Worm (Caenorhabditis elegans) whole organism, L2 larva: Measurements from ENCODE around the gene drr-1.
A peak's percentile ranks its signal among the peaks of the same experiment; 100 is the strongest.

Source experiments
- F13H6.1 ChIP-seq: sonication (generic microtip); optimal IDR thresholded peaks from 2 replicates; lab custom pipeline; 2016; ENCODE audit warnings: missing genetic modification characterization, missing compliant biosample characterization
- gmeb-1 ChIP-seq: fragments of 150-350 bp; optimal IDR thresholded peaks from 2 replicates; lab custom pipeline; 2014; ENCODE audit warnings: missing biosample characterization, missing genetic modification characterization
- lin-39 ChIP-seq: fragments of 150-350 bp; optimal IDR thresholded peaks from 2 replicates; lab custom pipeline; 2014; ENCODE audit warnings: missing biosample characterization, missing genetic modification reagents, missing genetic modification characterization
- nhr-12 ChIP-seq: fragments of 150-350 bp; optimal IDR thresholded peaks from 2 replicates; lab custom pipeline; 2014; ENCODE audit warnings: missing biosample characterization, missing genetic modification characterization
- nhr-25 ChIP-seq: fragments of 150-350 bp; sonication (generic microtip); optimal IDR thresholded peaks from 3 replicates; lab custom pipeline; 2014; ENCODE audit warnings: missing biosample characterization, missing genetic modification characterization
- nhr-77 ChIP-seq: fragments of 150-350 bp; optimal IDR thresholded peaks from 2 replicates; lab custom pipeline; 2014; ENCODE audit warnings: missing biosample characterization, missing genetic modification characterization
- sma-9 ChIP-seq, 2 experiments: fragments of 150-350 bp in 1 of 2; sonication (generic microtip) in 1 of 2; optimal IDR thresholded peaks; 2 replicates each; lab custom pipeline; 2014 to 2016; ENCODE audit warnings: missing genetic modification characterization in 2 of 2, mild to moderate bottlenecking in 1 of 2, missing biosample characterization in 1 of 2, missing compliant biosample characterization in 1 of 2, missing genetic modification reagents in 1 of 2, moderate library complexity in 1 of 2
- snpc-4 ChIP-seq: fragments of 150-350 bp; optimal IDR thresholded peaks from 2 replicates; lab custom pipeline; 2014; ENCODE audit warnings: missing biosample characterization, missing genetic modification characterization
- unc-39 ChIP-seq: fragments of 150-350 bp; optimal IDR thresholded peaks from 2 replicates; lab custom pipeline; 2014; ENCODE audit warnings: missing biosample characterization, missing genetic modification characterization
- unc-62 ChIP-seq: fragments of 150-350 bp; optimal IDR thresholded peaks from 2 replicates; lab custom pipeline; 2014; ENCODE audit warnings: missing biosample characterization, missing genetic modification reagents, missing genetic modification characterization
- zag-1 ChIP-seq: fragments of 150-350 bp; optimal IDR thresholded peaks from 2 replicates; lab custom pipeline; 2014; ENCODE audit warnings: missing biosample characterization, missing genetic modification characterization

DNA sequence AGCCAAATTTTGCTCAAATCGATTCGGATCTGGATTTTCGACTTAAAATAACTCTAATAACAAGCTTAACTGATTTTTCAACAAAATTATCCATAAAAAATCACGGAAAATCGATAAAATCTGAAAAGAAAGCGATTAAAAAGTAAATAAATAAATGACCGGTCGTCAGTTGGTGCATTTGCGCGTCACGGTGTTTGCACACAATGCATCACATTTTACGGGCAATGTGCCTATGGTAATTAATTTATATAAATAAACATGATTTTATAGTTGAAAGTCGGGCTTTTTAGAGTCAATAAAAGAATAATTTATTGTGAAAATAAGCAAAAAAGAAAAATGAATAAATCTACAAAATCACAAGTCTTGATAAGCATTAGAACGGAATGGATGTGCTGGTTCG lies 938 bp downstream of the drr-1 start:
- peak; percentile 16 for TF ChIP-seq F13H6.1 (tag; lab: Kevin White, UChicago)
- TF ChIP-seq nhr-77: no peak
- no peak for TF ChIP-seq nhr-12 (tag; lab: Kevin White, UChicago)
- no peak for TF ChIP-seq unc-62 (GFP tag; lab: Kevin White, UChicago)
- TF ChIP-seq sma-9 (GFP tag; optimal IDR thresholded peaks at IDR 0.05; lab: Kevin White, UChicago): no peak
- TF ChIP-seq sma-9 (tag; optimal IDR thresholded peaks at IDR 0.05; lab: Kevin White, UChicago): no peak
- no peak for TF ChIP-seq zag-1 (tag; lab: Kevin White, UChicago)
- no peak for TF ChIP-seq snpc-4 (tag; lab: Kevin White, UChicago)
- TF ChIP-seq lin-39 (tag; lab: Kevin White, UChicago): no peak
- no peak for TF ChIP-seq nhr-25 (tag; lab: Kevin White, UChicago)
- peak; percentile 39 for TF ChIP-seq gmeb-1 (tag; lab: Kevin White, UChicago)
- TF ChIP-seq unc-39 (tag; lab: Kevin White, UChicago): no peak
